Fruit fly (Drosophila melanogaster) whole organism, prepupa: Measurements from ENCODE around the gene PIG-K.

ENCODE experiments used
- Blimp-1 ChIP-seq: fragments of 200-800 bp; sonication (Bioruptor generic); optimal IDR thresholded peaks from 3 replicates; lab custom pipeline; 2017; ENCODE audit warnings: missing biosample characterization, missing genetic modification characterization, mild to moderate bottlenecking, moderate library complexity, missing genetic modification reagents
- CG10631 ChIP-seq: fragments of 200-800 bp; sonication (Bioruptor generic); optimal IDR thresholded peaks from 2 replicates; lab custom pipeline; 2016; ENCODE audit warnings: missing biosample characterization, missing genetic modification characterization
- CG10669 ChIP-seq: fragments of 200-800 bp; sonication (Bioruptor generic); optimal IDR thresholded peaks from 3 replicates; lab custom pipeline; 2018; ENCODE audit warnings: missing biosample characterization, mild to moderate bottlenecking, missing genetic modification characterization, moderate library complexity
- CG11294 ChIP-seq: fragments of 200-800 bp; sonication (Bioruptor generic); IDR thresholded peaks from 2 replicates; pipeline ENCODE4 v1.3.6; 2022; ENCODE audit warnings: missing biosample characterization, missing genetic modification characterization
- CG11902 ChIP-seq: fragments of 200-800 bp; sonication (Bioruptor generic); optimal IDR thresholded peaks from 3 replicates; lab custom pipeline; 2016; ENCODE audit warnings: missing biosample characterization, missing genetic modification characterization
- CG1621 ChIP-seq: fragments of 200-800 bp; sonication (Bioruptor generic); optimal IDR thresholded peaks from 3 replicates; lab custom pipeline; 2018; ENCODE audit warnings: missing biosample characterization, mild to moderate bottlenecking, missing genetic modification characterization
- CG16779 ChIP-seq: fragments of 200-800 bp; sonication (Bioruptor generic); optimal IDR thresholded peaks from 3 replicates; lab custom pipeline; 2017; ENCODE audit warnings: missing biosample characterization, mild to moderate bottlenecking, missing genetic modification characterization
- CG3032 ChIP-seq: fragments of 200-800 bp; optimal IDR thresholded peaks from 2 replicates; lab custom pipeline; 2019; ENCODE audit warnings: missing biosample characterization, mild to moderate bottlenecking, missing genetic modification characterization, moderate library complexity
- CG31627 ChIP-seq: fragments of 200-800 bp; sonication (Bioruptor generic); optimal IDR thresholded peaks from 3 replicates; lab custom pipeline; 2016; ENCODE audit warnings: missing biosample characterization, missing genetic modification characterization
- CG32006 ChIP-seq: fragments of 200-800 bp; sonication (Bioruptor generic); optimal IDR thresholded peaks from 3 replicates; lab custom pipeline; 2017; ENCODE audit warnings: missing biosample characterization, mild to moderate bottlenecking, missing genetic modification characterization
- CG34406 ChIP-seq: fragments of 200-800 bp; sonication (Bioruptor generic); optimal IDR thresholded peaks from 3 replicates; lab custom pipeline; 2016; ENCODE audit warnings: missing biosample characterization, missing genetic modification characterization
- CG3919 ChIP-seq: fragments of 200-800 bp; sonication (Bioruptor generic); optimal IDR thresholded peaks from 3 replicates; lab custom pipeline; 2016; ENCODE audit warnings: missing biosample characterization, missing genetic modification characterization
- CG4318 ChIP-seq: fragments of 200-800 bp; sonication (Bioruptor generic); optimal IDR thresholded peaks from 3 replicates; lab custom pipeline; 2017; ENCODE audit warnings: missing biosample characterization, mild to moderate bottlenecking, missing genetic modification characterization
- CG6163 ChIP-seq: fragments of 200-800 bp; sonication (Bioruptor generic); IDR thresholded peaks from 3 replicates; pipeline ENCODE4 v1.3.6; 2022; ENCODE audit warnings: missing biosample characterization, missing genetic modification characterization
- CG6792 ChIP-seq: fragments of 200-800 bp; sonication (Bioruptor generic); optimal IDR thresholded peaks from 3 replicates; lab custom pipeline; 2016; ENCODE audit warnings: missing biosample characterization, missing genetic modification characterization
- CG8119 ChIP-seq: fragments of 200-800 bp; sonication (Bioruptor generic); IDR thresholded peaks from 3 replicates; pipeline ENCODE4 v1.3.6; 2022; ENCODE audit warnings: missing biosample characterization, missing genetic modification characterization
- CG8319 ChIP-seq: fragments of 200-800 bp; sonication (Bioruptor generic); optimal IDR thresholded peaks from 3 replicates; lab custom pipeline; 2016; ENCODE audit warnings: missing biosample characterization, missing genetic modification characterization
- CG8632 ChIP-seq: fragments of 200-800 bp; sonication (Bioruptor generic); optimal IDR thresholded peaks from 3 replicates; lab custom pipeline; 2016; ENCODE audit warnings: missing biosample characterization, missing genetic modification characterization
- CG9139 ChIP-seq: fragments of 200-800 bp; sonication (Bioruptor generic); optimal IDR thresholded peaks from 3 replicates; lab custom pipeline; 2017; ENCODE audit warnings: missing biosample characterization, mild to moderate bottlenecking, missing genetic modification characterization
- Eip75B ChIP-seq: fragments of 200-800 bp; sonication (Bioruptor generic); optimal IDR thresholded peaks from 3 replicates; lab custom pipeline; 2016; ENCODE audit warnings: missing biosample characterization, missing genetic modification characterization
- Eip78C ChIP-seq: fragments of 200-800 bp; sonication (Bioruptor generic); peaks from one replicate; lab custom pipeline; 2016; ENCODE audit warnings: missing biosample characterization, missing genetic modification characterization
- Ets21C ChIP-seq: fragments of 200-800 bp; sonication (Bioruptor generic); optimal IDR thresholded peaks from 3 replicates; lab custom pipeline; 2016; ENCODE audit warnings: missing biosample characterization, missing genetic modification characterization
- Gug ChIP-seq: fragments of 200-800 bp; sonication (Bioruptor generic); IDR thresholded peaks from 2 replicates; pipeline ENCODE4 v1.3.6; 2022; ENCODE audit warnings: missing biosample characterization, missing genetic modification characterization
- Hr39 ChIP-seq: fragments of 200-800 bp; sonication (Bioruptor generic); optimal IDR thresholded peaks from 2 replicates; lab custom pipeline; 2016; ENCODE audit warnings: missing biosample characterization, missing genetic modification characterization
- Hr4 ChIP-seq: fragments of 200-800 bp; sonication (Bioruptor generic); optimal IDR thresholded peaks from 3 replicates; lab custom pipeline; 2016; ENCODE audit warnings: missing biosample characterization, missing genetic modification characterization
- Lpt ChIP-seq: fragments of 200-800 bp; sonication (Bioruptor generic); optimal IDR thresholded peaks from 3 replicates; lab custom pipeline; 2016; ENCODE audit warnings: missing biosample characterization, missing genetic modification characterization
- OdsH ChIP-seq: fragments of 200-800 bp; sonication (Bioruptor generic); optimal IDR thresholded peaks from 3 replicates; lab custom pipeline; 2016; ENCODE audit warnings: missing biosample characterization, missing genetic modification characterization
- Smox ChIP-seq: fragments of 200-800 bp; sonication (Bioruptor generic); optimal IDR thresholded peaks from 3 replicates; lab custom pipeline; 2016; ENCODE audit warnings: missing biosample characterization, missing genetic modification characterization
- Sox102F ChIP-seq: fragments of 200-800 bp; sonication (Bioruptor generic); optimal IDR thresholded peaks from 2 replicates; lab custom pipeline; 2016; ENCODE audit warnings: missing biosample characterization, mild to moderate bottlenecking, missing genetic modification characterization
- Sox14 ChIP-seq: fragments of 200-800 bp; sonication (Bioruptor generic); optimal IDR thresholded peaks from 3 replicates; lab custom pipeline; 2016; ENCODE audit warnings: missing biosample characterization, missing genetic modification characterization
- Sox15 ChIP-seq: fragments of 200-800 bp; sonication (Bioruptor generic); optimal IDR thresholded peaks from 3 replicates; lab custom pipeline; 2016; ENCODE audit warnings: missing biosample characterization, missing genetic modification characterization
- achi ChIP-seq: fragments of 200-800 bp; sonication (Bioruptor generic); optimal IDR thresholded peaks from 3 replicates; lab custom pipeline; 2016; ENCODE audit warnings: missing biosample characterization, missing genetic modification characterization
- cyc ChIP-seq: fragments of 200-800 bp; sonication (Bioruptor generic); optimal IDR thresholded peaks from 3 replicates; lab custom pipeline; 2016; ENCODE audit warnings: missing biosample characterization, missing genetic modification characterization
- dac ChIP-seq: fragments of 200-800 bp; sonication (Bioruptor generic); optimal IDR thresholded peaks from 2 replicates; lab custom pipeline; 2017; ENCODE audit warnings: missing biosample characterization, mild to moderate bottlenecking, missing genetic modification characterization
- dsx ChIP-seq: fragments of 200-800 bp; optimal IDR thresholded peaks from 3 replicates; lab custom pipeline; 2019; ENCODE audit warnings: missing biosample characterization, mild to moderate bottlenecking, missing genetic modification characterization, moderate library complexity; ENCODE audit not compliant: poor library complexity, severe bottlenecking
- esn ChIP-seq: fragments of 200-800 bp; sonication (Bioruptor generic); optimal IDR thresholded peaks from 2 replicates; lab custom pipeline; 2016; ENCODE audit warnings: missing biosample characterization, mild to moderate bottlenecking, missing genetic modification characterization, moderate library complexity
- fd59A ChIP-seq: fragments of 200-800 bp; sonication (Bioruptor generic); optimal IDR thresholded peaks from 2 replicates; lab custom pipeline; 2017; ENCODE audit warnings: missing biosample characterization, mild to moderate bottlenecking, missing genetic modification characterization, missing genetic modification reagents
- fd85E ChIP-seq: fragments of 200-800 bp; sonication (Bioruptor generic); optimal IDR thresholded peaks from 3 replicates; lab custom pipeline; 2016; ENCODE audit warnings: missing biosample characterization, missing genetic modification characterization
- lz ChIP-seq: fragments of 200-800 bp; sonication (Bioruptor generic); optimal IDR thresholded peaks from 3 replicates; lab custom pipeline; 2016; ENCODE audit warnings: missing biosample characterization, missing genetic modification characterization
- net ChIP-seq: fragments of 200-800 bp; sonication (Bioruptor generic); optimal IDR thresholded peaks from 3 replicates; lab custom pipeline; 2016; ENCODE audit warnings: missing biosample characterization, missing genetic modification characterization
- salr ChIP-seq, 2 experiments: fragments of 200-800 bp; sonication (Bioruptor generic); optimal IDR thresholded peaks; 3 replicates each; lab custom pipeline; 2016 to 2018; ENCODE audit warnings: missing biosample characterization in 2 of 2, missing genetic modification characterization in 2 of 2, mild to moderate bottlenecking in 1 of 2
- spab ChIP-seq: fragments of 200-800 bp; sonication (Bioruptor generic); optimal IDR thresholded peaks from 2 replicates; lab custom pipeline; 2017; ENCODE audit warnings: missing biosample characterization, mild to moderate bottlenecking, missing genetic modification characterization, missing genetic modification reagents
- ss ChIP-seq, 2 experiments: fragments of 200-800 bp; sonication (Bioruptor generic); optimal IDR thresholded peaks; 2 replicates in 1 of 2; 3 replicates in 1 of 2; lab custom pipeline; 2017 to 2018; ENCODE audit warnings: mild to moderate bottlenecking in 2 of 2, missing biosample characterization in 2 of 2, missing genetic modification characterization in 2 of 2, moderate library complexity in 1 of 2
- svp ChIP-seq: fragments of 200-800 bp; sonication (Bioruptor generic); peaks from one replicate; lab custom pipeline; 2016; ENCODE audit warnings: missing biosample characterization, missing genetic modification characterization
- topi ChIP-seq: fragments of 200-800 bp; sonication (Bioruptor generic); optimal IDR thresholded peaks from 3 replicates; lab custom pipeline; 2016; ENCODE audit warnings: missing biosample characterization, missing genetic modification characterization
- vri ChIP-seq: fragments of 200-800 bp; sonication (Bioruptor generic); optimal IDR thresholded peaks from 3 replicates; lab custom pipeline; 2016; ENCODE audit warnings: missing biosample characterization, mild to moderate bottlenecking, missing genetic modification characterization

The PIG-K gene

DNA sequence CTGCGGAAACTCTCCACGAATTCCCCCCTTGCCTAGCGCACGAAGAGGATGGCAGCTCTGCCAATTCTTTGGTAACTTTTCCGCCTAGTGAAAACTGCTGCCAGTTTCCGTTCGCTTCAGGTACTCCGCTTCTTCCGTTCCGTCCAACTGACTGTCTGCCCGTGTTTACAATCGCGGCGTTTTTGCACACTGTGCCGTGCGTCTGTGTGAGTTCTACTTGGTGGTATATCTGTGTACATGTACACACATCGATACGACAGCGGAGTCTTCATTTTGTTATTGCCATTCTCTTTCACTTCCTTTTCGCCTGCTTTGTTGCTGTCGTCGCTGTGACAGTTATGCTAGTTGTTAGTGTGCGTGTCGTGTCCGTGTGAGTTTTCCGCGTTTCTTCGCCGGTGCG, 3.7 kb upstream of the PIG-K start (continued):
- no peak for TF ChIP-seq Lpt (GFP tag; lab: Kevin White, UChicago)
- no peak for TF ChIP-seq Hr39 (GFP tag; lab: Kevin White, UChicago)
- peak; percentile 46 for TF ChIP-seq net (GFP tag; lab: Kevin White, UChicago)
- TF ChIP-seq salr (GFP tag; optimal IDR thresholded peaks at IDR 0.05; lab: Kevin White, UChicago), result peak in 1 of 2 experiments; percentile 45
- no peak for TF ChIP-seq Smox
- no peak for TF ChIP-seq CG10631 (GFP tag; lab: Kevin White, UChicago)
- TF ChIP-seq CG3032 (tag; lab: Kevin White, UChicago), result peak; percentile 55
- peak; percentile 37 for TF ChIP-seq dsx (GFP tag; lab: Kevin White, UChicago)
- TF ChIP-seq dac, result no peak
- TF ChIP-seq Ets21C, result no peak
- TF ChIP-seq lz (GFP tag; lab: Kevin White, UChicago), result peak; percentile 39
- no peak for TF ChIP-seq CG10669 (GFP tag; lab: Kevin White, UChicago)
- no peak for TF ChIP-seq Eip75B
- TF ChIP-seq Sox102F (GFP tag; lab: Kevin White, UChicago), result peak; percentile 46
- peak; percentile 43 for TF ChIP-seq Blimp-1 (GFP tag; lab: Kevin White, UChicago)
- peak; percentile 80 for TF ChIP-seq achi (GFP tag; lab: Kevin White, UChicago)
- peak; percentile 73 for TF ChIP-seq CG6163
- no peak for TF ChIP-seq svp
- TF ChIP-seq CG1621, result peak; percentile 89
- TF ChIP-seq fd85E, result peak; percentile 34
- no peak for TF ChIP-seq CG11902 (GFP tag; lab: Kevin White, UChicago)
- peak; percentile 48 for TF ChIP-seq fd59A (GFP tag; lab: Kevin White, UChicago)
- no peak for TF ChIP-seq CG4318 (GFP tag; lab: Kevin White, UChicago)
- peak; percentile 56 for TF ChIP-seq cyc (GFP tag; lab: Kevin White, UChicago)

DNA sequence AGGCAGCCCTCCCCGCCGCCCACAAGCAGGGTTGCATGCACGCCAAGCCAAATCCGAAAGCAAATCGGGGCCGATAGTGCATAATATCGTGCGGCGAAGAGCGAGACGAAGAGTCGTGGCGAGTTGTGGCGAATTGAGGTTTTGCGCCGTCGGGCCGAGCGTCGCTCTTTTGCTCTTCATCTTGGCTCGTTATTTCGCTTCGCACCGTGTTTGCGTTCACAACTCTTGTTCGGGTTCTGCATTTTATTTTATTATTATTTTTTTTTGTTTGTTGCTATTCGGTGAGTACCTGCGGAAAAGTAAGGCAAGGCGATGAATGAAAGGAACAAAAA, 2.9 kb upstream of the PIG-K start:
- TF ChIP-seq CG3919 (GFP tag; lab: Kevin White, UChicago) (no peak), Eip78C (peak; percentile 1), salr (GFP tag; optimal IDR thresholded peaks at IDR 0.05; lab: Kevin White, UChicago) (no peak), ss (GFP tag; optimal IDR thresholded peaks at IDR 0.05; lab: Kevin White, UChicago) (peak in 1 of 2 experiments; percentile 28), CG8632 (no peak), CG8119 (peak; percentile 36; the same call in 1 of the 3 replicates), svp (no peak), CG6163 (peak; percentile 60)

DNA sequence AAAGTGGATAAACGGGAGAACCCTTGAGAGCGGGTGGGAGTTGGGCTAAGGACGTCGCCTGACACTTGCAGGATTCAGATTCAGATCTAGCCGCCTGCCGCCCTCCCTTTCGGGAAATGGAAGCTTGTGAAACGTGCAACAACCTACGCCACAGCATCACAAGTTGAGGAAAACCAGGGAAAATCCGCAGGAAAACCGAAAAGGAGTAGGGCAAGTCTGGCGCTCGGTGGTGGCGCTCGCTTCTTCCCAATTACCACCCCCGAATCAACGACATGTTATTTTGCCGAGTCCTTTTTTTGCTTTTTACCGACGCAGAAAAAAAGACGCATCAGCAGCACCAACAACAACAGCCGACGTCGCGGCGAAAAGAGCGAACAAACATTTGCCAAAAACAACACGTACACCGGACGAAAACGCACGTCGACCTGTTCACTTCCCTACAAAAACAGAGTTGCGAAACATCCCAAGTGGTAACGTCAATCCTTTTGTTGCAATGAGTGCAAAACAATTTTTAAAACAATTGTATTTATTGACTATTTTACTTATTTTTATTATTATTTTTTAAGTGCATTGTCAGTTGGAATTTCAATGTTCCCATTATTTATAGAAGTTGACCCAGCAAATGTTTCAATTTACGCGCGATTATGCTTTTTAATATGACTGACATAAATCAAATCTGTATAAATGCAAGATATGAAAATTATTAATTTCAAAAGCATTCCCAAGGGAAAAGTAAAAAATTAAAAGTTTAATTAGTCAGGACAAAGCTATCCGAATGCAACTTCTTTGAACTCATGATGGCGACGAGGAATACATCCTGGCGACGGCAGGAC, 2.3 kb upstream of the PIG-K start:
- TF ChIP-seq Sox14 (GFP tag; lab: Kevin White, UChicago) (peak; percentile 27), CG6792 (peak; percentile 14), Lpt (GFP tag; lab: Kevin White, UChicago) (peak; percentile 10), lz (GFP tag; lab: Kevin White, UChicago) (peak; percentile 42), dsx (GFP tag; lab: Kevin White, UChicago) (peak; percentile 19), vri (GFP tag; lab: Kevin White, UChicago) (peak; percentile 5), spab (GFP tag; lab: Kevin White, UChicago) (peak; percentile 46), Sox102F (GFP tag; lab: Kevin White, UChicago) (peak; percentile 59), svp (peak; percentile 72), CG6163 (peak; percentile 80), Hr4 (GFP tag; lab: Kevin White, UChicago) (peak; percentile 79), topi (peak; percentile 37), CG9139 (GFP tag; lab: Kevin White, UChicago) (no peak), CG1621 (no peak), CG3032 (tag; lab: Kevin White, UChicago) (peak; percentile 15), ss (GFP tag; optimal IDR thresholded peaks at IDR 0.05; lab: Kevin White, UChicago) (no peak), CG32006 (peak; percentile 79), CG34406 (peak; percentile 60), net (GFP tag; lab: Kevin White, UChicago) (peak; percentile 41), Gug (peak; percentile 39; the same call in 1 of the 2 replicates), esn (GFP tag; lab: Kevin White, UChicago) (peak; percentile 68), CG31627 (GFP tag; lab: Kevin White, UChicago) (peak; percentile 23), CG8632 (peak; percentile 60), Sox15 (peak; percentile 31), CG8319 (no peak), CG3919 (GFP tag; lab: Kevin White, UChicago) (peak; percentile 54), OdsH (GFP tag; lab: Kevin White, UChicago) (peak; percentile 70), CG16779 (tag; lab: Kevin White, UChicago) (no peak), CG11294 (no peak)
